Worm (Caenorhabditis elegans) whole organism, young adult: Measurements from ENCODE around the gene anmt-2.

Experiments
- attf-3 ChIP-seq: fragments of 200-800 bp; sonication (Bioruptor generic); conservative IDR thresholded peaks from 2 replicates; pipeline ENCODE4 v1.3.6; 2022; ENCODE audit warnings: missing genetic modification reagents, missing genetic modification characterization, missing compliant biosample characterization
- attf-5 ChIP-seq: fragments of 200-800 bp; sonication (Bioruptor generic); optimal IDR thresholded peaks from 2 replicates; lab custom pipeline; 2018; ENCODE audit warnings: mild to moderate bottlenecking, missing genetic modification characterization, missing compliant biosample characterization
- ets-4 ChIP-seq: fragments of 200-800 bp; sonication (Bioruptor generic); optimal IDR thresholded peaks from 2 replicates; lab custom pipeline; 2018; ENCODE audit warnings: mild to moderate bottlenecking, missing genetic modification characterization, missing compliant biosample characterization
- nhr-179 ChIP-seq: sonication (generic microtip); optimal IDR thresholded peaks from 2 replicates; lab custom pipeline; 2016; ENCODE audit warnings: mild to moderate bottlenecking, missing genetic modification characterization, missing compliant biosample characterization
- pha-4 ChIP-seq: fragments of 150-350 bp; sonication (generic microtip); optimal IDR thresholded peaks from 2 replicates; lab custom pipeline; 2014; ENCODE audit warnings: missing biosample characterization, missing genetic modification reagents, missing genetic modification characterization
- snpc-4 ChIP-seq, 5 experiments: fragments of 150-350 bp in 1 of 5; sonication (generic microtip) in 4 of 5; optimal IDR thresholded peaks; 2 replicates each; lab custom pipeline; 2014 to 2018; ENCODE audit warnings: missing genetic modification characterization in 5 of 5, missing biosample characterization in 3 of 5, antibody characterized with exemption in 2 of 5, mild to moderate bottlenecking in 2 of 5, missing compliant biosample characterization in 2 of 5, missing genotype in 2 of 5, moderate library complexity in 2 of 5, missing genetic modification reagents in 1 of 5
- zfh-2 ChIP-seq: fragments of 200-800 bp; sonication (Bioruptor generic); conservative IDR thresholded peaks from 2 replicates; pipeline ENCODE4 v1.3.6; 2022; ENCODE audit warnings: missing genetic modification reagents, missing genetic modification characterization, missing compliant biosample characterization

- TF ChIP-seq zfh-2 (GFP tag; lab: Robert Waterston, UW): no peak
- no peak for TF ChIP-seq snpc-4 (GFP tag; optimal IDR thresholded peaks at IDR 0.05; lab: Kevin White, UChicago)
- no peak for TF ChIP-seq snpc-4 (tag; optimal IDR thresholded peaks at IDR 0.05; lab: Kevin White, UChicago)
- TF ChIP-seq pha-4: no peak
- no peak for TF ChIP-seq ets-4 (GFP tag; lab: Kevin White, UChicago)
- TF ChIP-seq attf-5 (GFP tag; lab: Kevin White, UChicago): no peak
- peak; percentile 41; the same call in 1 of the 2 replicates for TF ChIP-seq attf-3 (GFP tag; lab: Robert Waterston, UW)
- TF ChIP-seq nhr-179 (tag; lab: Kevin White, UChicago): no peak
Measured at ce11 chrIII:6149467-6150072, 8.0 kb downstream of the anmt-2 start, which contains the start of the genes wht-7 and Y42G9A.1.
